Worm (Caenorhabditis elegans): Measurements from ENCODE around the gene T19H5.4.

The T19H5.4 gene

DNA sequence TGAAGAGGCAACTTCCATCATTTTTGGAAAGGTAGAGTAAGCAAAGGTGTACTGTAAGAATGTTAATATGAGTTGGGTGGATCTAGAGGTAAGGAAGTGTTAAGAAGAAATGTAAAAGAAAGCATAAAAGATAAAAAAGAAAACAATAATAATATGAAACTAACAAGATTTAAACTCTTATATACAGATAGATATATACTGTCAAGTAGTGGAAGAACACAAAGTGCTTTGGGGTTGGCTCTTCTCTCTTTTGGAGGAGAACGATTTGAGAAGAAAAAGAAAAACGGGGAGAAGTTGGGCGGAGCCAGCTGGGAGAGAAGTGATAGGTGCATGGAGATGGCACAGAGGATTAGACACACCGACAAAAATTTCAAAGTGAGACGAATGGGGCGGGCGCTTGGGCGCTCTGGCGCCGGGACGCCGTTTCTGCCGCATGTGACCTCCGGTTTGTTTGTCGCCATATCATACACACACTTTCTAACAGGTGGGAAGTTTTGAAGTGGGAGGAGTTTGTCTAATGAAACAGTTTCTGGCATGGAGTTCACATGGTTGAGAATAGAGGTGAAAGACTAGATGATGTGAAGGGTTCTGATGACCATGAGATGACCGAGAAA is at the start of gene T19H5.4 (continued):
- TF ChIP-seq mel-28 (tag; optimal IDR thresholded peaks at IDR 0.05; ENCODE audit: borderline replicate concordance) (no peak), repo-1 (tag; optimal IDR thresholded peaks at IDR 0.05) (no peak), bed-2 (GFP tag; IDR thresholded peaks at IDR 0.05) (no peak), ztf-3 (GFP tag; optimal IDR thresholded peaks at IDR 0.05) (no peak), lin-26 (GFP tag; IDR thresholded peaks at IDR 0.05) (peak; percentile 52; the same call in 1 of the 2 replicates), madf-3 (GFP tag; IDR thresholded peaks at IDR 0.05) (no peak), F52B5.7 (tag; optimal IDR thresholded peaks at IDR 0.05) (no peak), pha-4 (tag; optimal IDR thresholded peaks at IDR 0.05) (no peak), lag-1 (GFP tag; IDR thresholded peaks at IDR 0.05) (no peak), mcd-1 (GFP tag; IDR thresholded peaks at IDR 0.05) (peak; percentile 33; the same call in 1 of the 2 replicates), F37B4.10 (GFP tag; IDR thresholded peaks at IDR 0.05) (no peak), aptf-3 (GFP tag; IDR thresholded peaks at IDR 0.05) (no peak), cebp-2 (GFP tag; IDR thresholded peaks at IDR 0.05) (no peak), F49E8.2 (tag; optimal IDR thresholded peaks at IDR 0.05; ENCODE audit: insufficient read depth) (no peak), Y53F4B.3 (GFP tag; IDR thresholded peaks at IDR 0.05) (no peak), him-1 (tag; optimal IDR thresholded peaks at IDR 0.05) (no peak), T26A5.8 (tag; optimal IDR thresholded peaks at IDR 0.05) (no peak), mes-4 (tag; optimal IDR thresholded peaks at IDR 0.05) (no peak), hmg-1.2 (GFP tag; IDR thresholded peaks at IDR 0.05) (peak; percentile 53; the same call in 1 of the 2 replicates), ceh-27 (GFP tag; optimal IDR thresholded peaks at IDR 0.05) (peak; percentile 23), egrh-3 (GFP tag; IDR thresholded peaks at IDR 0.05) (peak; percentile 38; the same call in 1 of the 2 replicates), ceh-91 (GFP tag; IDR thresholded peaks at IDR 0.05) (no peak), somi-1 (GFP tag; optimal IDR thresholded peaks at IDR 0.05) (peak; percentile 67), madf-10 (tag; optimal IDR thresholded peaks at IDR 0.05) (peak; percentile 14), chd-7 (tag; optimal IDR thresholded peaks at IDR 0.05) (peak; percentile 70), hlh-12 (tag; optimal IDR thresholded peaks at IDR 0.05) (no peak), gei-17 (GFP tag; optimal IDR thresholded peaks at IDR 0.05) (no peak), let-526 (GFP tag; IDR thresholded peaks at IDR 0.05) (0 out of 2 replicates have a peak, but pooled peaks have one; percentile 65), ztf-25 (GFP tag; IDR thresholded peaks at IDR 0.05) (no peak), nhr-27 (tag; optimal IDR thresholded peaks at IDR 0.05) (no peak), ztf-22 (GFP tag; optimal IDR thresholded peaks at IDR 0.05) (peak; percentile 59), B0261.1 (tag; optimal IDR thresholded peaks at IDR 0.05) (no peak), ztf-26 (tag; optimal IDR thresholded peaks at IDR 0.05) (peak; percentile 80), xnd-1 (tag; optimal IDR thresholded peaks at IDR 0.05) (no peak), lin-35 (GFP tag; optimal IDR thresholded peaks at IDR 0.05) (no peak), zfh-2 (GFP tag; conservative IDR thresholded peaks at IDR 0.05) (peak; percentile 95), ceh-79 (tag; optimal IDR thresholded peaks at IDR 0.05) (no peak), hrde-1 (tag; optimal IDR thresholded peaks at IDR 0.05; ENCODE audit: borderline replicate concordance) (no peak), F57A8.1 (GFP tag; optimal IDR thresholded peaks at IDR 0.05) (no peak), snpc-1.3 (tag; optimal IDR thresholded peaks at IDR 0.05; ENCODE audit: insufficient read depth) (no peak), dpl-1 (GFP tag; optimal IDR thresholded peaks at IDR 0.05) (no peak), attf-5 (GFP tag; optimal IDR thresholded peaks at IDR 0.05) (peak; percentile 82), snpc-4 (GFP tag; optimal IDR thresholded peaks at IDR 0.05) (no peak), snpc-4 (tag; optimal IDR thresholded peaks at IDR 0.05) (peak in 1 of 4 experiments; percentile 12), sptf-2 (GFP tag; optimal IDR thresholded peaks at IDR 0.05) (no peak), madf-8 (GFP tag; conservative IDR thresholded peaks at IDR 0.05) (no peak), nfya-2 (GFP tag; IDR thresholded peaks at IDR 0.05) (no peak), D2030.7 (GFP tag; IDR thresholded peaks at IDR 0.05) (no peak)

Measured in whole organism, young adult.